Worm (Caenorhabditis elegans) whole organism, midembryonic: ENCODE results near the gene H40L08.2.

Experiments used
- T22C8.4 ChIP-seq: fragments of 200-800 bp; sonication (Bioruptor generic); IDR thresholded peaks from 2 replicates; pipeline ENCODE4 v1.3.6; 2022; ENCODE audit warnings: missing genetic modification characterization, missing compliant biosample characterization
- cog-1 ChIP-seq: sonication (generic microtip); optimal IDR thresholded peaks from 2 replicates; lab custom pipeline; 2016; ENCODE audit warnings: missing genetic modification characterization, missing compliant biosample characterization
- flt-1 ChIP-seq: fragments of 200-800 bp; sonication (Bioruptor generic); IDR thresholded peaks from 2 replicates; pipeline ENCODE4 v1.3.6; 2022; ENCODE audit warnings: missing genetic modification characterization, missing compliant biosample characterization
- klf-2 ChIP-seq: fragments of 200-800 bp; sonication (Bioruptor generic); conservative IDR thresholded peaks from 2 replicates; pipeline ENCODE4 v1.3.6; 2022; ENCODE audit warnings: missing genetic modification reagents, missing genetic modification characterization, missing compliant biosample characterization
- med-1 ChIP-seq: sonication (generic microtip); optimal IDR thresholded peaks from 2 replicates; lab custom pipeline; 2017; ENCODE audit warnings: missing genetic modification characterization, mild to moderate bottlenecking, missing compliant biosample characterization, antibody characterized with exemption, missing genetic modification reagents; ENCODE audit not compliant: insufficient read depth
- ref-1 ChIP-seq: fragments of 200-800 bp; sonication (Bioruptor generic); conservative IDR thresholded peaks from 2 replicates; pipeline ENCODE4 v1.3.6; 2022; ENCODE audit warnings: missing genetic modification reagents, missing genetic modification characterization, missing compliant biosample characterization
- ztf-23 ChIP-seq: fragments of 200-800 bp; sonication (Bioruptor generic); IDR thresholded peaks from 2 replicates; pipeline ENCODE4 v1.3.6; 2022; ENCODE audit warnings: missing genetic modification reagents, missing genetic modification characterization, missing compliant biosample characterization
- ztf-29 ChIP-seq: fragments of 200-800 bp; sonication (Bioruptor generic); IDR thresholded peaks from 2 replicates; pipeline ENCODE4 v1.3.6; 2022; ENCODE audit warnings: missing genetic modification reagents, missing genetic modification characterization, missing compliant biosample characterization

- TF ChIP-seq T22C8.4 (GFP tag; lab: Robert Waterston, UW) (no peak), ztf-23 (GFP tag; lab: Robert Waterston, UW) (no peak), ref-1 (GFP tag; lab: Robert Waterston, UW) (no peak), flt-1 (GFP tag; lab: Robert Waterston, UW) (no peak), med-1 (GFP tag; lab: Kevin White, UChicago) (no peak), cog-1 (tag; lab: Kevin White, UChicago) (no peak), ztf-29 (no peak), klf-2 (no peak)
Measured at ce11 chrX:15027997-15028396, 49.5 kb downstream of the H40L08.2 start.
